Worm (Caenorhabditis elegans): ENCODE measurements around the gene sre-29.

DNA sequence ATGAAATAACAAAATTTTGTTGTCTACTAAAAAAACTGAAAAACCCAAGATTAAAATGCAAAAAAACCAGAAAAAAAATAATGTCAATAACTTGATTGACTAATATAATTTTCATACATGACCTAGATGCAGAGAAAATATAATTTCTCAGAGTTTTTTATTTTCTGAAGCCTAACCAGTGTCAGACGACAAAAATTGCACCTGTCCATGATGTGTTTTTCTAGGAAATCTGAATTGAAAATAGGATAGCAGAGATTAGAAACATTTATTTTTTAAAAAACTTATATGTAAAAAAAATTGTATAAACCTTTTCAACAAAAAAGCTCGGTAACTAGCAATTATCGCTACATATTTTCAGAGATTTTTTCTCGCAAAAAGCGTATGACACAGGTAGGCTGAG is 16.3 kb upstream of the sre-29 start:
- TF ChIP-seq mab-5 (tag; optimal IDR thresholded peaks at IDR 0.05), result no peak
- no peak for TF ChIP-seq bed-3 (GFP tag; optimal IDR thresholded peaks at IDR 0.05)
- TF ChIP-seq zip-8 (tag; optimal IDR thresholded peaks at IDR 0.05), result no peak
- TF ChIP-seq unc-120 (tag; optimal IDR thresholded peaks at IDR 0.05; ENCODE audit: poor library complexity, severe bottlenecking), result no peak
- TF ChIP-seq pha-4 (tag; optimal IDR thresholded peaks at IDR 0.05), result no peak
- no peak for TF ChIP-seq ham-2 (GFP tag; optimal IDR thresholded peaks at IDR 0.05)
- no peak for TF ChIP-seq cnd-1 (tag; optimal IDR thresholded peaks at IDR 0.05)
- TF ChIP-seq nhr-76 (tag; optimal IDR thresholded peaks at IDR 0.05), result no peak
- TF ChIP-seq nhr-28 (tag; optimal IDR thresholded peaks at IDR 0.05), result no peak
- TF ChIP-seq nhr-237 (tag; optimal IDR thresholded peaks at IDR 0.05), result no peak
- no peak for TF ChIP-seq unc-62 (GFP tag; optimal IDR thresholded peaks at IDR 0.05)
- TF ChIP-seq ztf-11 (tag; optimal IDR thresholded peaks at IDR 0.05), result no peak
